Worm (Caenorhabditis elegans) whole organism, late embryonic: ENCODE results near the gene ilys-6.
A peak's percentile ranks its signal among the peaks of the same experiment; 100 is the strongest.

Experiments
- C38D4.7 ChIP-seq: fragments of 200-800 bp; sonication (Bioruptor generic); optimal IDR thresholded peaks from 2 replicates; lab custom pipeline; 2018; ENCODE audit warnings: mild to moderate bottlenecking, missing genetic modification characterization, moderate library complexity, missing compliant biosample characterization
- K09A11.1 ChIP-seq: sonication (generic microtip); optimal IDR thresholded peaks from 2 replicates; lab custom pipeline; 2017; ENCODE audit warnings: antibody characterized with exemption, mild to moderate bottlenecking, missing genetic modification characterization, missing compliant biosample characterization; ENCODE audit not compliant: insufficient read depth
- ahr-1 ChIP-seq: sonication (generic microtip); optimal IDR thresholded peaks from 2 replicates; lab custom pipeline; 2016; ENCODE audit warnings: missing genetic modification characterization, missing compliant biosample characterization
- ceh-14 ChIP-seq: sonication (generic microtip); optimal IDR thresholded peaks from 2 replicates; lab custom pipeline; 2016; ENCODE audit warnings: missing genotype, missing genetic modification characterization, missing compliant biosample characterization
- ceh-18 ChIP-seq: sonication (generic microtip); optimal IDR thresholded peaks from 2 replicates; lab custom pipeline; 2016; ENCODE audit warnings: missing genetic modification characterization, missing compliant biosample characterization
- ceh-19 ChIP-seq: fragments of 200-800 bp; sonication (Bioruptor generic); optimal IDR thresholded peaks from 2 replicates; lab custom pipeline; 2018; ENCODE audit warnings: mild to moderate bottlenecking, missing genetic modification characterization, missing compliant biosample characterization
- ceh-2 ChIP-seq: sonication (generic microtip); optimal IDR thresholded peaks from 2 replicates; lab custom pipeline; 2016; ENCODE audit warnings: missing genotype, missing genetic modification characterization, missing compliant biosample characterization
- ceh-22 ChIP-seq: sonication (generic microtip); optimal IDR thresholded peaks from 2 replicates; lab custom pipeline; 2017; ENCODE audit warnings: missing biosample characterization, missing genetic modification characterization
- ceh-24 ChIP-seq: sonication (generic microtip); optimal IDR thresholded peaks from 2 replicates; lab custom pipeline; 2016; ENCODE audit warnings: mild to moderate bottlenecking, missing genetic modification characterization, missing compliant biosample characterization
- ceh-31 ChIP-seq: sonication (generic microtip); optimal IDR thresholded peaks from 2 replicates; lab custom pipeline; 2016; ENCODE audit warnings: missing genetic modification characterization, missing compliant biosample characterization
- ceh-34 ChIP-seq: sonication (generic microtip); optimal IDR thresholded peaks from 2 replicates; lab custom pipeline; 2016; ENCODE audit warnings: mild to moderate bottlenecking, missing genetic modification characterization, missing compliant biosample characterization
- ceh-48 ChIP-seq: sonication (generic microtip); optimal IDR thresholded peaks from 2 replicates; lab custom pipeline; 2016; ENCODE audit warnings: missing genetic modification characterization, inconsistent platforms, missing compliant biosample characterization
- ceh-9 ChIP-seq: sonication (generic microtip); optimal IDR thresholded peaks from 2 replicates; lab custom pipeline; 2016; ENCODE audit warnings: mild to moderate bottlenecking, missing genetic modification characterization, inconsistent platforms, missing compliant biosample characterization
- che-1 ChIP-seq: sonication (generic microtip); optimal IDR thresholded peaks from 2 replicates; lab custom pipeline; 2016; ENCODE audit warnings: mild to moderate bottlenecking, missing genetic modification characterization, missing compliant biosample characterization
- dmd-4 ChIP-seq: sonication (generic microtip); optimal IDR thresholded peaks from 2 replicates; lab custom pipeline; 2016; ENCODE audit warnings: borderline replicate concordance, missing genetic modification characterization, missing compliant biosample characterization
- elt-2 ChIP-seq: sonication (generic microtip); optimal IDR thresholded peaks from 2 replicates; lab custom pipeline; 2016; ENCODE audit warnings: missing genetic modification reagents, missing genetic modification characterization, missing compliant biosample characterization
- elt-4 ChIP-seq: sonication (generic microtip); optimal IDR thresholded peaks from 2 replicates; lab custom pipeline; 2016; ENCODE audit warnings: missing genetic modification characterization, missing compliant biosample characterization
- ets-4 ChIP-seq: sonication (generic microtip); optimal IDR thresholded peaks from 2 replicates; lab custom pipeline; 2016; ENCODE audit warnings: missing genetic modification characterization, missing compliant biosample characterization
- fkh-10 ChIP-seq: fragments of 150-350 bp; optimal IDR thresholded peaks from 2 replicates; lab custom pipeline; 2014; ENCODE audit warnings: missing biosample characterization, missing genetic modification reagents, missing genetic modification characterization
- fkh-6 ChIP-seq: sonication (generic microtip); optimal IDR thresholded peaks from 2 replicates; lab custom pipeline; 2016; ENCODE audit warnings: missing genetic modification characterization, missing compliant biosample characterization
- hlh-30 ChIP-seq: sonication (generic microtip); optimal IDR thresholded peaks from 2 replicates; lab custom pipeline; 2017; ENCODE audit warnings: antibody characterized with exemption, missing genetic modification characterization, missing compliant biosample characterization; ENCODE audit not compliant: insufficient read depth
- hlh-6 ChIP-seq: sonication (generic microtip); optimal IDR thresholded peaks from 2 replicates; lab custom pipeline; 2016; ENCODE audit warnings: missing genotype, missing genetic modification characterization, missing compliant biosample characterization
- lim-6 ChIP-seq: sonication (generic microtip); optimal IDR thresholded peaks from 2 replicates; lab custom pipeline; 2016; ENCODE audit warnings: missing genetic modification characterization, missing compliant biosample characterization
- lin-11 ChIP-seq: fragments of 200-800 bp; sonication (Bioruptor generic); optimal IDR thresholded peaks from 2 replicates; lab custom pipeline; 2018; ENCODE audit warnings: mild to moderate bottlenecking, missing genetic modification characterization, missing compliant biosample characterization
- mec-3 ChIP-seq: sonication (generic microtip); optimal IDR thresholded peaks from 2 replicates; lab custom pipeline; 2016; ENCODE audit warnings: borderline replicate concordance, missing genetic modification characterization, missing compliant biosample characterization
- nfya-1 ChIP-seq: sonication (generic microtip); optimal IDR thresholded peaks from 2 replicates; lab custom pipeline; 2017; ENCODE audit warnings: missing genetic modification characterization, mild to moderate bottlenecking, missing compliant biosample characterization, antibody characterized with exemption, moderate library complexity
- nhr-11 ChIP-seq: fragments of 150-350 bp; optimal IDR thresholded peaks from 2 replicates; lab custom pipeline; 2014; ENCODE audit warnings: missing biosample characterization, missing genetic modification characterization
- npax-4 ChIP-seq: sonication (generic microtip); optimal IDR thresholded peaks from 2 replicates; lab custom pipeline; 2016; ENCODE audit warnings: missing genetic modification characterization, missing compliant biosample characterization
- pag-3 ChIP-seq: sonication (generic microtip); optimal IDR thresholded peaks from 2 replicates; lab custom pipeline; 2016; ENCODE audit warnings: missing compliant biosample characterization, missing genetic modification characterization, borderline replicate concordance
- pat-9 ChIP-seq: fragments of 200-800 bp; sonication (Bioruptor generic); optimal IDR thresholded peaks from 2 replicates; lab custom pipeline; 2018; ENCODE audit warnings: mild to moderate bottlenecking, missing genetic modification characterization, moderate library complexity, missing compliant biosample characterization
- pax-1 ChIP-seq: fragments of 150-350 bp; optimal IDR thresholded peaks from 2 replicates; lab custom pipeline; 2014; ENCODE audit warnings: missing biosample characterization, missing genetic modification characterization
- pha-2 ChIP-seq: sonication (generic microtip); optimal IDR thresholded peaks from 2 replicates; lab custom pipeline; 2017; ENCODE audit warnings: mild to moderate bottlenecking, missing genetic modification characterization, missing compliant biosample characterization
- pqm-1 ChIP-seq: sonication (generic microtip); optimal IDR thresholded peaks from 2 replicates; lab custom pipeline; 2016; ENCODE audit warnings: missing genetic modification characterization, missing compliant biosample characterization
- pros-1 ChIP-seq: fragments of 150-350 bp; optimal IDR thresholded peaks from 2 replicates; lab custom pipeline; 2014; ENCODE audit warnings: missing biosample characterization, missing genetic modification reagents, missing genetic modification characterization
- ref-2 ChIP-seq: sonication (generic microtip); optimal IDR thresholded peaks from 2 replicates; lab custom pipeline; 2016; ENCODE audit warnings: missing genetic modification characterization, missing compliant biosample characterization
- rnt-1 ChIP-seq: sonication (generic microtip); optimal IDR thresholded peaks from 2 replicates; lab custom pipeline; 2016; ENCODE audit warnings: missing genetic modification characterization, missing compliant biosample characterization
- syd-9 ChIP-seq: sonication (generic microtip); optimal IDR thresholded peaks from 2 replicates; lab custom pipeline; 2016; ENCODE audit warnings: mild to moderate bottlenecking, missing genetic modification characterization, moderate library complexity, missing compliant biosample characterization
- tbx-7 ChIP-seq: sonication (generic microtip); optimal IDR thresholded peaks from 2 replicates; lab custom pipeline; 2016; ENCODE audit warnings: missing genotype, missing genetic modification characterization, missing compliant biosample characterization
- unc-3 ChIP-seq, 2 experiments: fragments of 200-800 bp in 1 of 2; sonication (Bioruptor generic) in 1 of 2; sonication (generic microtip) in 1 of 2; conservative IDR thresholded peaks in 1 of 2; optimal IDR thresholded peaks in 1 of 2; 2 replicates each; pipeline versions ENCODE4 v1.3.6 to Lab custom; 2016 to 2022; ENCODE audit warnings: missing compliant biosample characterization in 2 of 2, missing genetic modification characterization in 2 of 2, missing genetic modification reagents in 1 of 2
- unc-55 ChIP-seq: sonication (generic microtip); optimal IDR thresholded peaks from 2 replicates; lab custom pipeline; 2017; ENCODE audit warnings: missing biosample characterization, missing genetic modification reagents, missing genetic modification characterization
- zip-5 ChIP-seq: sonication (generic microtip); optimal IDR thresholded peaks from 2 replicates; lab custom pipeline; 2016; ENCODE audit warnings: missing genetic modification characterization, missing compliant biosample characterization
- ztf-16 ChIP-seq: sonication (generic microtip); optimal IDR thresholded peaks from 2 replicates; lab custom pipeline; 2017; ENCODE audit warnings: missing genetic modification characterization, missing compliant biosample characterization

ilys-6 gene

ce11 chrIV:4028177-4028576 is 35.3 kb downstream of the ilys-6 start (continued):
- TF ChIP-seq ztf-16 (no peak), elt-2 (tag; lab: Kevin White, UChicago) (no peak), lin-11 (no peak), hlh-30 (tag; lab: Kevin White, UChicago) (no peak), dmd-4 (tag; lab: Kevin White, UChicago) (peak; percentile 33), pag-3 (tag; lab: Kevin White, UChicago) (no peak), elt-4 (peak; percentile 56), zip-5 (tag; lab: Kevin White, UChicago) (no peak), C38D4.7 (no peak), K09A11.1 (no peak), tbx-7 (tag; lab: Kevin White, UChicago) (no peak), pros-1 (tag; lab: Kevin White, UChicago) (peak; percentile 2), lim-6 (tag; lab: Kevin White, UChicago) (no peak), ceh-48 (tag; lab: Kevin White, UChicago) (no peak), nhr-11 (tag; lab: Kevin White, UChicago) (no peak), fkh-6 (no peak), ahr-1 (tag; lab: Kevin White, UChicago) (no peak), unc-3 (GFP tag; conservative IDR thresholded peaks at IDR 0.05; lab: Robert Waterston, UW) (no peak), unc-3 (tag; optimal IDR thresholded peaks at IDR 0.05; lab: Kevin White, UChicago) (no peak), ceh-34 (tag; lab: Kevin White, UChicago) (peak; percentile 43), nfya-1 (tag; lab: Kevin White, UChicago) (peak; percentile 8)

ce11 chrIV:4027106-4027888 is 36.2 kb downstream of the ilys-6 start:
- TF ChIP-seq ceh-24 (tag; lab: Kevin White, UChicago): no peak
- peak; percentile 2 for TF ChIP-seq unc-55
- no peak for TF ChIP-seq ztf-16

DNA sequence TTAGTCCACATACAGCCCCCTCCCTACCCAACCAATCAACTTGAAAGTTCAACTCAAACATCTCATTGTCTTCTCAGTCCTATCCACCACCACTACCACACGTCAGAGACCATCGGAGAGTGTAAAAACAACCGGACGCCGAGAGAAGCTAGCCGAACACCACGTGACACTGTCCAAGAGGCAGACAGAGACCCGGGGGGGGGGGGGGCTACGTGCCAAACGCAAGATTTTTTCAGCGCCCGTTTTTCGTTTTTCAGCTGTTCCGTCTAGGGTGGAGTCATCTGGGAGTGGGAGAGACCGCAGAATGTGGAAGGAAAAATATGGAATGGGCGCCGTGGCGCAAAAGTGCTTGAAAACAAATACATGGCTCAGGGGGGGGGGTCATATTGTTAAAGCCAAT is 37.5 kb downstream of the ilys-6 start:
- TF ChIP-seq pha-2 (tag; lab: Kevin White, UChicago): no peak
- peak; percentile 13 for TF ChIP-seq pat-9 (tag; lab: Kevin White, UChicago)
- no peak for TF ChIP-seq pax-1
- peak; percentile 16 for TF ChIP-seq rnt-1 (tag; lab: Kevin White, UChicago)
- TF ChIP-seq ceh-31 (tag; lab: Kevin White, UChicago): peak; percentile 12
- peak; percentile 36 for TF ChIP-seq ceh-18 (tag; lab: Kevin White, UChicago)
- peak; percentile 4 for TF ChIP-seq C38D4.7
- TF ChIP-seq pag-3 (tag; lab: Kevin White, UChicago): no peak

DNA sequence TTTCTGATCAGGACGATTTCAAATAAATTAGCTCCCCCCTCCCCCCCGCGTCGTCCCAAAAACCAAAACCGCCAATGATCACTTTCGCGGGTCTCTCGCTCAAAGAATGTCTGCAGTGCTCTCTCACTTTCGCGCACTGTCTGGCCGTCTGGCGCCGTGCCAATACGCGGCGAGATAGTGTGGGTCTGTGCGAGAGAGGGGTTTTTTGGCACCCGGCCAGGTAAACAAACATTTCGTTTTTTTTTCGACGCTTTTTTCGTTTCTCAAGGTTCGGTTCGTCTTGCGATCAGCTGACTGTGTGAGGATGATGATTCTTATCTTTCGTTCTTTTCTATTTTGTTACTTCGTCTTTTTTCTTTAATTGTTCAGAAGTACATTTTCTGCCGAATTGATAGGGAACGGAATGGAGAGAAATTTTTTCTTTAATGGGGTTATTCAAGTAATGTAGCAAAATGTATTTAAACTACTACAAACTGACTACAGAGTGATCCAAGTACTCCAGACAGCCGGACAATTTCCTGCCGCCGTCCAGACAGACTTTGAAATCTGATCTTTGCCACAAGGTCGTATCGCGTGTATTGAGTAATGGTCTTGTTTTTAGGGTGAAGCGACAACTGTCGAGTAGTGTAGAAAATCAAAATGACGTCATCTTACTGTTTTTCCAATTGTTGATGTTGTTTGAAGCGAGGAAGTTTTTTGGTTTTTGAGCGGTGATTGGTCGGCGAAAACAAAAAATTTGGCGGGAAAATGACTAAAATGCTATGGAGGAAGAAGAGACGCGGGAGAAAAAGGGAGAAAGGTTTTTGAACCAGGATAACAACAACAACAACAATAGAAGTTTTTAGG is 39.1 kb downstream of the ilys-6 start:
- TF ChIP-seq ceh-22 (tag; lab: Kevin White, UChicago) (no peak), pqm-1 (tag; lab: Kevin White, UChicago) (no peak), pat-9 (tag; lab: Kevin White, UChicago) (no peak), C38D4.7 (peak; percentile 11), ref-2 (tag; lab: Kevin White, UChicago) (no peak), ceh-2 (tag; lab: Kevin White, UChicago) (no peak), dmd-4 (tag; lab: Kevin White, UChicago) (no peak), pros-1 (tag; lab: Kevin White, UChicago) (no peak), zip-5 (tag; lab: Kevin White, UChicago) (no peak), elt-2 (tag; lab: Kevin White, UChicago) (no peak), ceh-14 (tag; lab: Kevin White, UChicago) (no peak), ceh-19 (GFP tag; lab: Kevin White, UChicago) (no peak), unc-3 (GFP tag; conservative IDR thresholded peaks at IDR 0.05; lab: Robert Waterston, UW) (no peak; the same call in 1 of the 2 replicates), unc-3 (tag; optimal IDR thresholded peaks at IDR 0.05; lab: Kevin White, UChicago) (no peak), rnt-1 (tag; lab: Kevin White, UChicago) (no peak), mec-3 (tag; lab: Kevin White, UChicago) (no peak), fkh-10 (GFP tag; lab: Kevin White, UChicago) (no peak), hlh-6 (tag; lab: Kevin White, UChicago) (no peak), npax-4 (tag; lab: Kevin White, UChicago) (no peak), syd-9 (no peak), nfya-1 (tag; lab: Kevin White, UChicago) (peak; percentile 48), ceh-9 (no peak), K09A11.1 (no peak), ets-4 (tag; lab: Kevin White, UChicago) (no peak), che-1 (tag; lab: Kevin White, UChicago) (no peak)
